Fruit fly (Drosophila melanogaster) whole organism, wandering third instar larva: ENCODE measurements around the gene CG31176.

Experiments
- CG9705 ChIP-seq: fragments of 200-800 bp; sonication (Bioruptor generic); optimal IDR thresholded peaks from 2 replicates; lab custom pipeline; 2018; ENCODE audit warnings: missing biosample characterization, mild to moderate bottlenecking, missing genetic modification characterization
- Hr78 ChIP-seq: fragments of >200 bp; optimal IDR thresholded peaks from 2 replicates; lab custom pipeline; 2017; ENCODE audit warnings: missing biosample characterization, missing genetic modification characterization
- Hr83 ChIP-seq: fragments of 200-300 bp; sonication (Bioruptor generic); optimal IDR thresholded peaks from 2 replicates; lab custom pipeline; 2016; ENCODE audit warnings: missing biosample characterization, mild to moderate bottlenecking, missing genetic modification characterization, moderate library complexity; ENCODE audit not compliant: poor library complexity, severe bottlenecking
- Myc ChIP-seq: fragments of >200 bp; optimal IDR thresholded peaks from 2 replicates; lab custom pipeline; 2017
- N ChIP-seq: fragments of >200 bp; optimal IDR thresholded peaks from 2 replicates; lab custom pipeline; 2018; ENCODE audit warnings: missing biosample characterization, missing external identifiers, missing genetic modification characterization
- brk ChIP-seq: fragments of 200-800 bp; sonication (Bioruptor generic); optimal IDR thresholded peaks from 2 replicates; lab custom pipeline; 2016; ENCODE audit warnings: missing biosample characterization, mild to moderate bottlenecking, missing genetic modification characterization
- fru ChIP-seq: fragments of 200-800 bp; sonication (Bioruptor generic); optimal IDR thresholded peaks from 3 replicates; lab custom pipeline; 2016; ENCODE audit warnings: missing biosample characterization, mild to moderate bottlenecking, missing genetic modification characterization
- jim ChIP-seq: fragments of 175-275, 200-325 bp; sonication (Bioruptor generic); optimal IDR thresholded peaks from 2 replicates; lab custom pipeline; 2016; ENCODE audit warnings: missing biosample characterization, mild to moderate bottlenecking, missing genetic modification characterization
- lola ChIP-seq: fragments of >200 bp; optimal IDR thresholded peaks from 2 replicates; lab custom pipeline; 2017; ENCODE audit warnings: missing biosample characterization, missing genetic modification characterization
- psq ChIP-seq: fragments of 200-800 bp; sonication (Bioruptor generic); optimal IDR thresholded peaks from 3 replicates; lab custom pipeline; 2017; ENCODE audit warnings: missing biosample characterization, mild to moderate bottlenecking, missing genetic modification characterization, moderate library complexity
- sage ChIP-seq: fragments of 200-800 bp; sonication (Bioruptor generic); optimal IDR thresholded peaks from 2 replicates; lab custom pipeline; 2016; ENCODE audit warnings: missing biosample characterization, mild to moderate bottlenecking, missing genetic modification characterization

DNA sequence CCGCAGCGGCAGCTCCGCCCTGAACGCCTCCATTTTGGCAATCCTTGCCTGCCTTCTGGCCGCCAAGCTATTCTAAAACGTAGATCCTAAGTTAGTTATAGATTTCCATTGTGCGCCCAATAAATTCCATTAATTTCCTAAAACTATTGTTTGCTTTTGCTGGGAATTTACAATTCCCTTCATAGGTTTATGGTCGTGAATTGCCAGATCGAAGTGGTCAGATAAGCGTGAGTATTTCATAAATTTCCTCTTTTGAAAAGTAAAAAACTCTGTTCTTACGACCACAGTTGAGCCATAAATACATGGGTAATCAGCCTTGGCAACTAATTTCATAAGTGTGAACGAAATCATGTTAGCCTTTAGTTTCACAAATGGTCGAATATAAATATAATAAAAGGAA, 33.6 kb upstream of the CG31176 start:
- TF ChIP-seq N (GFP tag; lab: Kevin White, UChicago) (no peak), Myc (lab: Kevin White, UChicago) (no peak), jim (no peak), Hr78 (GFP tag; lab: Kevin White, UChicago) (no peak), psq (GFP tag; lab: Kevin White, UChicago) (no peak), Hr83 (GFP tag; lab: Kevin White, UChicago) (no peak), brk (GFP tag; lab: Kevin White, UChicago) (no peak), sage (GFP tag; lab: Kevin White, UChicago) (no peak), CG9705 (GFP tag; lab: Kevin White, UChicago) (no peak), fru (GFP tag; lab: Kevin White, UChicago) (no peak), lola (no peak)
